Worm (Caenorhabditis elegans): ENCODE results near the gene Y62E10A.6.

The Y62E10A.6 gene

DNA sequence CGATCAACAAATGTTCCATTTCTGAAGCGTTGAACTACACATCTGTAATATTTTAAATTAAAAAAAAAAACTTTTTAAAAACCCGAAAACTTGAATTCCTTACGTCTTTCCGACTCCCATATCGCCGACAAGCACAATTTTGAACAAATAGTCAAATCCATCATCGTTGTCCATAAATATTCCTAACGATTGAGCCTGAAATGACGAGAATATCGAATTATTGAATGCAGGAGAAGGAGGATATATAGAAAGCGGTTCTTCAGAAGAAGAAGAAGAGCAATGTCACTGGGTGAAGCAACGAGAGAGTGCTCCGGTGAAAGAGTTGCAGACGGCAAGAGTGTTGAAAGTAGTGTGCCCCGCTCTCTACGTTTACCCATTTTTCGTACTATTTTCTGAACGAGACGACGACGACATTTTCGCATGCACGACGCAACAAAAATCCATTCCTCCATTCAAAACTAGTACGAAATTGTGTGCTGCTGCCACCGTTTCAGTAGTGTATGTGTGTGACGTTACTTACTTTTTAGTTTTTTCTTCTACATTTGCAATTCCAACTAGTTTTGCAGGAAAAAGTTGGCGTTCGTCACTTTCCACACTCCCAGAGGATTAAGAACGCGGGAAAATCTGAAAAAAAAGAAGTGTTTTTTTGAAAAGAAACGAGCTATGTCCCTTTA, 12.1 kb downstream of the Y62E10A.6 start, which contains the start of gene rab-19:
Gene rab-19 (minus strand): TSS at position 624 of the 674 bp plus-strand sequence.
- peak; percentile 17 for TF ChIP-seq F13C5.2 (tag; optimal IDR thresholded peaks at IDR 0.05)
- no peak for TF ChIP-seq ets-7 (tag; optimal IDR thresholded peaks at IDR 0.05)
- TF ChIP-seq sea-1 (GFP tag; conservative IDR thresholded peaks at IDR 0.05): no peak
- no peak for TF ChIP-seq hmg-4 (GFP tag; optimal IDR thresholded peaks at IDR 0.05)
- TF ChIP-seq tbx-11 (GFP tag; IDR thresholded peaks at IDR 0.05): no peak
- no peak for TF ChIP-seq tbx-37 (GFP tag; conservative IDR thresholded peaks at IDR 0.05)
- no peak for TF ChIP-seq tra-4 (tag; optimal IDR thresholded peaks at IDR 0.05)

DNA sequence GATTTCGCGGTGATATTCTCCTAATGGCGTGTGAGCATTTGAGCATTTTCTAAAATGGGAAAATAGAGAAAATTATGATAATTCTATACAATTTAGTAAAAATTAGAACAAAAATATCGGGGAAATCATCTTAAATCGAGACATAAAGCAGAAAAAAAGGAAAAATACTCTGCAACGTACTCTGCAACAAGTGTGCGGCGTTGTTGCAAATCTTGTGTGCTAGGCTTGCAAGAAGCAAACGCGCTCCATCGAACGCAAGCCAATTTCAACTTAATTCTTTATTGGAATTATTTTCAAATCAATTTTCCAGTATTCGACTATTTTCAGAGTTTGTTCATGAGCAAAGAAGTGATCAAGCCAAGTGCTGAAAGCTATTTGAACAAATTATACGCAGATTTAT, 14.2 kb downstream of the Y62E10A.6 start, which contains the start of the genes Y62E10A.20, Y62E10A.23 and mdt-9:
Gene Y62E10A.20 (minus strand): TSS at position 49 of the 400 bp plus-strand sequence.
Gene Y62E10A.23 (plus strand): TSS at position 282 of the 400 bp plus-strand sequence.
Gene mdt-9 (plus strand): TSS at position 338 of the 400 bp plus-strand sequence.
- TF ChIP-seq ama-1 (optimal IDR thresholded peaks at IDR 0.05) (no peak), aly-1 (tag; optimal IDR thresholded peaks at IDR 0.05) (peak; percentile 53), tbx-11 (GFP tag; IDR thresholded peaks at IDR 0.05) (peak; percentile 58; the same call in 1 of the 2 replicates), ceh-13 (GFP tag; optimal IDR thresholded peaks at IDR 0.05) (peak; percentile 60), hnd-1 (tag; optimal IDR thresholded peaks at IDR 0.05) (peak; percentile 23), hmg-4 (GFP tag; optimal IDR thresholded peaks at IDR 0.05) (peak; percentile 19), B0310.2 (tag; optimal IDR thresholded peaks at IDR 0.05) (no peak), F13C5.2 (tag; optimal IDR thresholded peaks at IDR 0.05) (peak; percentile 88), flt-1 (GFP tag; IDR thresholded peaks at IDR 0.05) (peak; percentile 61), ets-7 (tag; optimal IDR thresholded peaks at IDR 0.05) (peak; percentile 26), sea-1 (GFP tag; conservative IDR thresholded peaks at IDR 0.05) (peak; percentile 77), tra-4 (tag; optimal IDR thresholded peaks at IDR 0.05) (no peak), hmbx-1 (tag; optimal IDR thresholded peaks at IDR 0.05) (peak; percentile 48), ceh-36 (tag; optimal IDR thresholded peaks at IDR 0.05) (peak; percentile 65), scrt-1 (GFP tag; IDR thresholded peaks at IDR 0.05) (peak; percentile 67; the same call in 1 of the 2 replicates), pes-1 (GFP tag; IDR thresholded peaks at IDR 0.05) (peak; percentile 69), tbx-37 (GFP tag; conservative IDR thresholded peaks at IDR 0.05) (peak; percentile 58; the same call in 1 of the 2 replicates)

DNA sequence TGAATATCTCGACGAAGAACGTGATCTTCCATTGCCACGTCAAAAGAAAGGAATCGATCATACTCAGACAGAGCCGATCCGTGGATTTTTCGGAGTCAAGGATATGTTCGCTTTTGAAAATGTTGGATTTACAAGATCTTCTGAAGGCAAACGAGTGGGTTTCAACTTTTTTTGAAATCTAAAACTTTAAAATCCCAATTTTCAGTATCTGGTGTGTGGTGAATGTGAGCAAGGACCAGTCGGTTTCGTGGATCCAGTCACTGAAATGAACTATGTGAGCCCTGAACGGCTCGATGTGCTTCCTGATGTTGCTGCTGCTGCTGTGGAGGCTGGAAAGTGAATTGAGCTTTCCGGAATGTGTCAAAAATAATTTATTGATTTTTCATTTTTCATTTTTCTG, 15.1 kb downstream of the Y62E10A.6 start, which contains the start of gene lsm-3:
Gene lsm-3 (plus strand): TSS at position 301 of the 400 bp plus-strand sequence.
- TF ChIP-seq F13C5.2 (tag; optimal IDR thresholded peaks at IDR 0.05): no peak
- TF ChIP-seq scrt-1 (GFP tag; IDR thresholded peaks at IDR 0.05): no peak
- no peak for TF ChIP-seq aly-1 (tag; optimal IDR thresholded peaks at IDR 0.05)
- no peak for TF ChIP-seq tbx-11 (GFP tag; IDR thresholded peaks at IDR 0.05)
- TF ChIP-seq hnd-1 (tag; optimal IDR thresholded peaks at IDR 0.05): no peak
- no peak for TF ChIP-seq flt-1 (GFP tag; IDR thresholded peaks at IDR 0.05)

DNA sequence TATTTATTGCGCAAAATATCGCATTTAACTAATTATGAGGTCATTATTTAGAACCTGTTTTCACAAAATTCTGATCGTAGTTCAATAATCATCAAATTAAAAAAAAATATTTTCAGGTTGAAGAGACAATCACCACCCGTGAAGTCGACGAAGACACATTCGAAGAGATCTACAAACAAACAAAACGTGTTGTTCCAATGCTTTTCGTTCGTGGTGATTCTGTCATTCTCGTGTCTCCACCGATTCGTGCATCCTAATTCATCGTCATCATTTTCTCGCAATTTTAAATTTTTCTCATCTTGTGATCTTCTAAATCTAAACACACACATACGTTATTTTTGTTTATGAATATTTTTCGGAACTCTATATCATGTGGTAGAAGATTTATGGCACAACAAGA, 17.0 kb downstream of the Y62E10A.6 start:
- no peak for TF ChIP-seq ceh-36 (tag; optimal IDR thresholded peaks at IDR 0.05)
- no peak for TF ChIP-seq ets-7 (tag; optimal IDR thresholded peaks at IDR 0.05)
- no peak for TF ChIP-seq B0310.2 (tag; optimal IDR thresholded peaks at IDR 0.05)
- no peak for TF ChIP-seq tbx-37 (GFP tag; conservative IDR thresholded peaks at IDR 0.05)
- no peak for TF ChIP-seq hmg-4 (GFP tag; optimal IDR thresholded peaks at IDR 0.05)
- no peak for TF ChIP-seq aly-1 (tag; optimal IDR thresholded peaks at IDR 0.05)
- no peak for TF ChIP-seq hnd-1 (tag; optimal IDR thresholded peaks at IDR 0.05)
- no peak for TF ChIP-seq scrt-1 (GFP tag; IDR thresholded peaks at IDR 0.05)
- TF ChIP-seq sea-1 (GFP tag; conservative IDR thresholded peaks at IDR 0.05): no peak
- TF ChIP-seq ama-1 (optimal IDR thresholded peaks at IDR 0.05): no peak
- no peak for TF ChIP-seq hmbx-1 (tag; optimal IDR thresholded peaks at IDR 0.05)
- TF ChIP-seq tbx-11 (GFP tag; IDR thresholded peaks at IDR 0.05): no peak
- TF ChIP-seq ceh-13 (GFP tag; optimal IDR thresholded peaks at IDR 0.05): no peak
- no peak for TF ChIP-seq F13C5.2 (tag; optimal IDR thresholded peaks at IDR 0.05)
- TF ChIP-seq pes-1 (GFP tag; IDR thresholded peaks at IDR 0.05): no peak

DNA sequence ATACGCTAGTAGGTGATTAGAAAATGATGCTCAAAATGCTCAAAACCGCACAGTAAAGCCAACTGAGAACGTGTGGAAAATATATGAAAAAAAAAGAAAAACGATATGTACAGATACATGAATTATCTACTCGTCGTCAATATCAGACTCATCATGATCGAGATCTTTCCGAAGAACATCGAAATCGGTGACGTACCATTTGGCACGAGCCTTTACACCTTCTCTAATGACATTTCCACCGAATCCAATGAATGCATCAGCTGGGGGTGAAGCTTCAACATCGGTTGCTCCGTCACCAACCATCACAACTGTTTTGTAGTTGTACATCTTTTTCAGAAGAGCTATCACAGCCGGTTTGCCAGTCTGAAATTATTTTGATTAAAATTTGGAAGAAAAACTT, 17.4 kb downstream of the Y62E10A.6 start:
- TF ChIP-seq flt-1 (GFP tag; IDR thresholded peaks at IDR 0.05): no peak
- no peak for TF ChIP-seq tbx-11 (GFP tag; IDR thresholded peaks at IDR 0.05)
- no peak for TF ChIP-seq pes-1 (GFP tag; IDR thresholded peaks at IDR 0.05)
- no peak for TF ChIP-seq tbx-37 (GFP tag; conservative IDR thresholded peaks at IDR 0.05)
- TF ChIP-seq tra-4 (tag; optimal IDR thresholded peaks at IDR 0.05): no peak
- TF ChIP-seq ama-1 (optimal IDR thresholded peaks at IDR 0.05): no peak
- TF ChIP-seq hnd-1 (tag; optimal IDR thresholded peaks at IDR 0.05): no peak
- TF ChIP-seq ets-7 (tag; optimal IDR thresholded peaks at IDR 0.05): no peak
- TF ChIP-seq F13C5.2 (tag; optimal IDR thresholded peaks at IDR 0.05): no peak
- TF ChIP-seq aly-1 (tag; optimal IDR thresholded peaks at IDR 0.05): no peak
- TF ChIP-seq ceh-13 (GFP tag; optimal IDR thresholded peaks at IDR 0.05): no peak
- no peak for TF ChIP-seq hmbx-1 (tag; optimal IDR thresholded peaks at IDR 0.05)
- no peak for TF ChIP-seq sea-1 (GFP tag; conservative IDR thresholded peaks at IDR 0.05)
- TF ChIP-seq B0310.2 (tag; optimal IDR thresholded peaks at IDR 0.05): no peak
- no peak for TF ChIP-seq scrt-1 (GFP tag; IDR thresholded peaks at IDR 0.05)
- TF ChIP-seq ceh-36 (tag; optimal IDR thresholded peaks at IDR 0.05): no peak
- no peak for TF ChIP-seq hmg-4 (GFP tag; optimal IDR thresholded peaks at IDR 0.05)

DNA sequence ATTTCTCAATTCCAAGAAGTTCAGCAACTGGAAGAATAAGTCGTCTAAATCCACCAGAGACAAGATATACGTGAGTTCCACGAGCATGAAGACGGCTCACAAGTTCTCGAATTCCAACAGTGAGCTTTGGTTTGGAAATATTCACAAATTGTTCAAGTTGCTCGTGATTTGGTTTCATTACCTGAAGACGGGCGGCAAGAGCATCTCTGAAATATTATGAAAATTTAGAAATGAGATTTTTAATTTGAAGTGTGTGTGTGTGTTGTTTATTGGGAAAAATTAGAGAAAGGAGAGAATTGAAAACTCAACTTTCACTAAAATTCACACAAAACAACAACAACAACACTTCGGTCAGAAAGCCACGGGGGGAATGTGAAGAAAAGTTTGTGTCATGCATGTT, 19.0 kb downstream of the Y62E10A.6 start:
- no peak for TF ChIP-seq ets-7 (tag; optimal IDR thresholded peaks at IDR 0.05)
- TF ChIP-seq aly-1 (tag; optimal IDR thresholded peaks at IDR 0.05): no peak
- no peak for TF ChIP-seq tra-4 (tag; optimal IDR thresholded peaks at IDR 0.05)
- no peak for TF ChIP-seq B0310.2 (tag; optimal IDR thresholded peaks at IDR 0.05)
- TF ChIP-seq flt-1 (GFP tag; IDR thresholded peaks at IDR 0.05): no peak
- TF ChIP-seq tbx-11 (GFP tag; IDR thresholded peaks at IDR 0.05): no peak
- no peak for TF ChIP-seq ama-1 (optimal IDR thresholded peaks at IDR 0.05)
- no peak for TF ChIP-seq F13C5.2 (tag; optimal IDR thresholded peaks at IDR 0.05)
- TF ChIP-seq pes-1 (GFP tag; IDR thresholded peaks at IDR 0.05): no peak
- no peak for TF ChIP-seq scrt-1 (GFP tag; IDR thresholded peaks at IDR 0.05)
- no peak for TF ChIP-seq tbx-37 (GFP tag; conservative IDR thresholded peaks at IDR 0.05)
- TF ChIP-seq ceh-13 (GFP tag; optimal IDR thresholded peaks at IDR 0.05): no peak
- no peak for TF ChIP-seq hmg-4 (GFP tag; optimal IDR thresholded peaks at IDR 0.05)
- no peak for TF ChIP-seq sea-1 (GFP tag; conservative IDR thresholded peaks at IDR 0.05)
- no peak for TF ChIP-seq hmbx-1 (tag; optimal IDR thresholded peaks at IDR 0.05)

DNA sequence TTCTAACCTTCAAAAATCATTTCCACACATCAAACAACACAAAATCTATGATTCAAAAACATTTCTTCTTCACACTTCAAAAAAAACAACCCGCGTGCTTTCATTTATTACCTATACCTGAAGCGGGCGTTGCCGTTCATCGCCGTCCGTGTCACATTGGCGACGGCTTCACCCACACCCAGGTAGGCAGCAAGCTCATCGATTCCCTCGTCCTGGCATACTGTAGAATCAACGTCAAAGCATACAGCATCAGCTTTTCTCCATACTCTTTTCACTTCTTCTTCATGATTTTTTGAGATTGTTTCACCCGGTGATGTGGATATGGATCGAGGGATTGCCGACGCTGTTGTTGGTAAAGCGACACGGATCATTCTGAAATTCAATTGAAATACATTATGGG, 20.4 kb downstream of the Y62E10A.6 start:
- no peak for TF ChIP-seq ama-1 (optimal IDR thresholded peaks at IDR 0.05)
- no peak for TF ChIP-seq pes-1 (GFP tag; IDR thresholded peaks at IDR 0.05)
- no peak for TF ChIP-seq flt-1 (GFP tag; IDR thresholded peaks at IDR 0.05)
- TF ChIP-seq hmg-4 (GFP tag; optimal IDR thresholded peaks at IDR 0.05): no peak
- TF ChIP-seq sea-1 (GFP tag; conservative IDR thresholded peaks at IDR 0.05): no peak
